Fruit fly (Drosophila melanogaster) whole organism, embryonic: ENCODE data around the gene Sc2.

Experiments used
- BtbVII ChIP-seq: fragments of 200-800 bp; sonication (Bioruptor generic); optimal IDR thresholded peaks from 3 replicates; lab custom pipeline; 2017; ENCODE audit warnings: missing biosample characterization, mild to moderate bottlenecking, missing genetic modification characterization
- CG11695 ChIP-seq: fragments of 200-800 bp; sonication (Bioruptor generic); IDR thresholded peaks from 3 replicates; pipeline ENCODE4 v1.3.6; 2022; ENCODE audit warnings: missing biosample characterization, missing genetic modification characterization
- CG17912 ChIP-seq: fragments of 200-800 bp; sonication (Bioruptor generic); optimal IDR thresholded peaks from 2 replicates; lab custom pipeline; 2018; ENCODE audit warnings: missing biosample characterization, mild to moderate bottlenecking, missing genetic modification characterization
- CG31388 ChIP-seq: fragments of 200-800 bp; sonication (Bioruptor generic); optimal IDR thresholded peaks from 2 replicates; lab custom pipeline; 2016; ENCODE audit warnings: missing biosample characterization, missing genetic modification characterization
- CG8478 ChIP-seq: fragments of >200 bp; optimal IDR thresholded peaks from 2 replicates; lab custom pipeline; 2018
- Hr51 ChIP-seq, 2 experiments: fragments of 200-800 bp; sonication (Bioruptor generic); optimal IDR thresholded peaks; 2 replicates in 1 of 2; 3 replicates in 1 of 2; lab custom pipeline; 2016 to 2018; ENCODE audit warnings: missing biosample characterization in 2 of 2, missing genetic modification characterization in 2 of 2, mild to moderate bottlenecking in 1 of 2, moderate library complexity in 1 of 2
- nau ChIP-seq: fragments of 200-800 bp; sonication (Bioruptor generic); optimal IDR thresholded peaks from 3 replicates; lab custom pipeline; 2017; ENCODE audit warnings: missing biosample characterization, mild to moderate bottlenecking, missing genetic modification characterization, missing genetic modification reagents
- tx ChIP-seq: fragments of 200-800 bp; sonication (Bioruptor generic); optimal IDR thresholded peaks from 2 replicates; lab custom pipeline; 2016; ENCODE audit warnings: missing biosample characterization, missing genetic modification characterization
- vfl ChIP-seq: fragments of 200-800 bp; sonication (Bioruptor generic); optimal IDR thresholded peaks from 2 replicates; lab custom pipeline; 2016; ENCODE audit warnings: missing biosample characterization, missing genetic modification characterization

- TF ChIP-seq Hr51 (GFP tag; optimal IDR thresholded peaks at IDR 0.05; lab: Kevin White, UChicago) (no peak), nau (no peak), BtbVII (no peak), vfl (GFP tag; lab: Kevin White, UChicago) (no peak), tx (no peak), CG31388 (GFP tag; lab: Kevin White, UChicago) (no peak), CG17912 (GFP tag; lab: Kevin White, UChicago) (no peak), CG8478 (lab: Kevin White, UChicago) (no peak), CG11695 (GFP tag; lab: Robert Waterston, UW) (no peak)
Observed at dm6 chr3L:3908838-3909810, 5.8 kb downstream of the Sc2 start.
